Worm (Caenorhabditis elegans) whole organism, L1 larva: Measurements from ENCODE around the gene twk-16.

Experiments used
- C04F5.9 ChIP-seq: sonication (generic microtip); optimal IDR thresholded peaks from 2 replicates; lab custom pipeline; 2016; ENCODE audit warnings: missing genetic modification characterization, missing compliant biosample characterization
- C16A3.4 ChIP-seq: fragments of 150-350 bp; optimal IDR thresholded peaks from 2 replicates; lab custom pipeline; 2014; ENCODE audit warnings: missing biosample characterization, missing genetic modification characterization
- C34B4.2 ChIP-seq: sonication (generic microtip); optimal IDR thresholded peaks from 2 replicates; lab custom pipeline; 2017; ENCODE audit warnings: mild to moderate bottlenecking, missing genetic modification characterization, missing compliant biosample characterization
- F16B12.6 ChIP-seq: fragments of 150-350 bp; optimal IDR thresholded peaks from 2 replicates; lab custom pipeline; 2014; ENCODE audit warnings: missing biosample characterization, missing genetic modification characterization
- Y116A8C.19 ChIP-seq: sonication (generic microtip); optimal IDR thresholded peaks from 2 replicates; lab custom pipeline; 2016; ENCODE audit warnings: missing compliant biosample characterization, missing genetic modification characterization, borderline replicate concordance
- alr-1 ChIP-seq: fragments of 200-800 bp; sonication (Bioruptor generic); optimal IDR thresholded peaks from 2 replicates; lab custom pipeline; 2018; ENCODE audit warnings: borderline replicate concordance, mild to moderate bottlenecking, missing genetic modification characterization, missing compliant biosample characterization
- aly-2 ChIP-seq: fragments of 150-350 bp; optimal IDR thresholded peaks from 2 replicates; lab custom pipeline; 2014; ENCODE audit warnings: missing biosample characterization, missing genetic modification characterization
- blmp-1 ChIP-seq: fragments of 150-350 bp; optimal IDR thresholded peaks from 2 replicates; lab custom pipeline; 2014; ENCODE audit warnings: missing biosample characterization, missing genetic modification characterization
- ceh-8 ChIP-seq: fragments of 200-800 bp; sonication (Bioruptor generic); optimal IDR thresholded peaks from 2 replicates; lab custom pipeline; 2018; ENCODE audit warnings: mild to moderate bottlenecking, missing genetic modification characterization, moderate library complexity, missing compliant biosample characterization
- ceh-88 ChIP-seq: fragments of 200-800 bp; sonication (Bioruptor generic); IDR thresholded peaks from 2 replicates; pipeline ENCODE4 v1.3.6; 2022; ENCODE audit warnings: missing genetic modification characterization, missing compliant biosample characterization
- ceh-90 ChIP-seq: sonication (generic microtip); optimal IDR thresholded peaks from 2 replicates; lab custom pipeline; 2016; ENCODE audit warnings: missing genetic modification characterization, missing compliant biosample characterization
- ces-1 ChIP-seq: fragments of 150-350 bp; optimal IDR thresholded peaks from 2 replicates; lab custom pipeline; 2014; ENCODE audit warnings: missing biosample characterization, missing genetic modification reagents, missing genetic modification characterization
- dpl-1 ChIP-seq, 3 experiments: fragments of 150-350 bp in 2 of 3; sonication (generic microtip) in 1 of 3; optimal IDR thresholded peaks; 2 replicates each; lab custom pipeline; 2014 to 2017; ENCODE audit warnings: missing biosample characterization in 3 of 3, missing genetic modification characterization in 3 of 3, missing genetic modification reagents in 3 of 3
- efl-1 ChIP-seq, 4 experiments: fragments of 150-350 bp; optimal IDR thresholded peaks in 3 of 4; peaks in 1 of 4; 1 replicate in 1 of 4; 2 replicates in 3 of 4; lab custom pipeline; 2014; ENCODE audit warnings: missing biosample characterization in 2 of 4, missing genetic modification characterization in 2 of 4, missing genetic modification reagents in 2 of 4
- efl-3 ChIP-seq: fragments of 200-800 bp; sonication (Bioruptor generic); optimal IDR thresholded peaks from 2 replicates; lab custom pipeline; 2018; ENCODE audit warnings: mild to moderate bottlenecking, missing genetic modification characterization, missing compliant biosample characterization
- egl-13 ChIP-seq: sonication (generic microtip); optimal IDR thresholded peaks from 2 replicates; lab custom pipeline; 2016; ENCODE audit warnings: missing genotype, missing genetic modification reagents, missing genetic modification characterization, missing compliant biosample characterization
- elt-3 ChIP-seq, 6 experiments: fragments of 150-350 bp in 1 of 6; sonication (generic microtip); optimal IDR thresholded peaks; 2 replicates each; lab custom pipeline; 2017 to 2018; ENCODE audit warnings: missing biosample characterization in 6 of 6, missing genetic modification characterization in 6 of 6, inconsistent platforms in 1 of 6
- fkh-4 ChIP-seq: sonication (generic microtip); optimal IDR thresholded peaks from 2 replicates; lab custom pipeline; 2016; ENCODE audit warnings: missing compliant biosample characterization, missing genetic modification characterization, borderline replicate concordance
- fkh-8 ChIP-seq: sonication (generic microtip); optimal IDR thresholded peaks from 2 replicates; lab custom pipeline; 2016; ENCODE audit warnings: mild to moderate bottlenecking, missing genetic modification characterization, missing compliant biosample characterization
- fos-1 ChIP-seq: fragments of 150-350 bp; optimal IDR thresholded peaks from 2 replicates; lab custom pipeline; 2014; ENCODE audit warnings: missing biosample characterization, missing genetic modification characterization
- grh-1 ChIP-seq: fragments of 200-800 bp; sonication (Bioruptor generic); IDR thresholded peaks from 2 replicates; pipeline ENCODE4 v1.3.6; 2022; ENCODE audit warnings: missing genetic modification reagents, missing genetic modification characterization, missing compliant biosample characterization
- hlh-17 ChIP-seq: fragments of 200-800 bp; sonication (Bioruptor generic); optimal IDR thresholded peaks from 2 replicates; lab custom pipeline; 2018; ENCODE audit warnings: missing genetic modification characterization, mild to moderate bottlenecking, missing compliant biosample characterization, moderate library complexity, borderline replicate concordance
- hlh-4 ChIP-seq: sonication (generic microtip); optimal IDR thresholded peaks from 2 replicates; lab custom pipeline; 2016; ENCODE audit warnings: mild to moderate bottlenecking, missing genetic modification characterization, missing compliant biosample characterization
- isw-1 ChIP-seq: fragments of 200-800 bp; sonication (Bioruptor generic); IDR thresholded peaks from 2 replicates; pipeline ENCODE4 v1.3.6; 2022; ENCODE audit warnings: missing genetic modification characterization, missing compliant biosample characterization
- jun-1 ChIP-seq: fragments of 150-350 bp; optimal IDR thresholded peaks from 2 replicates; lab custom pipeline; 2014; ENCODE audit warnings: missing biosample characterization, missing genetic modification reagents, missing genetic modification characterization
- lin-14 ChIP-seq: fragments of 200-800 bp; sonication (Bioruptor generic); optimal IDR thresholded peaks from 2 replicates; lab custom pipeline; 2018; ENCODE audit warnings: mild to moderate bottlenecking, missing genetic modification characterization, moderate library complexity, missing compliant biosample characterization
- lin-15B ChIP-seq: fragments of 150-350 bp; sonication (generic microtip); optimal IDR thresholded peaks from 3 replicates; lab custom pipeline; 2014; ENCODE audit warnings: missing biosample characterization, missing genetic modification characterization
- lin-39 ChIP-seq: fragments of 150-350 bp; optimal IDR thresholded peaks from 2 replicates; lab custom pipeline; 2014; ENCODE audit warnings: missing biosample characterization, missing genetic modification reagents, missing genetic modification characterization
- lsy-2 ChIP-seq, 2 experiments: fragments of 150-350 bp; optimal IDR thresholded peaks; 2 replicates each; lab custom pipeline; 2014; ENCODE audit warnings: missing biosample characterization in 2 of 2, missing genetic modification characterization in 2 of 2
- mab-9 ChIP-seq: fragments of 200-800 bp; sonication (Bioruptor generic); IDR thresholded peaks from 2 replicates; pipeline ENCODE4 v1.3.6; 2022; ENCODE audit warnings: missing genetic modification reagents, missing genetic modification characterization, missing compliant biosample characterization
- mdl-1 ChIP-seq, 2 experiments: fragments of 150-350 bp; optimal IDR thresholded peaks; 2 replicates each; lab custom pipeline; 2014 to 2017; ENCODE audit warnings: missing biosample characterization in 2 of 2, missing genetic modification characterization in 2 of 2, inconsistent platforms in 1 of 2
- mef-2 ChIP-seq: fragments of 150-350 bp; optimal IDR thresholded peaks from 2 replicates; lab custom pipeline; 2014; ENCODE audit warnings: missing biosample characterization, missing genetic modification characterization
- nhr-71 ChIP-seq: sonication (generic microtip); optimal IDR thresholded peaks from 2 replicates; lab custom pipeline; 2016; ENCODE audit warnings: mild to moderate bottlenecking, missing genetic modification characterization, moderate library complexity, missing compliant biosample characterization
- nhr-77 ChIP-seq: fragments of 150-350 bp; optimal IDR thresholded peaks from 2 replicates; lab custom pipeline; 2014; ENCODE audit warnings: missing biosample characterization, missing genetic modification characterization
- nhr-90 ChIP-seq: sonication (generic microtip); optimal IDR thresholded peaks from 2 replicates; lab custom pipeline; 2016; ENCODE audit warnings: mild to moderate bottlenecking, missing genetic modification characterization, missing compliant biosample characterization; ENCODE audit not compliant: poor library complexity
- pax-3 ChIP-seq: fragments of 200-800 bp; sonication (Bioruptor generic); optimal IDR thresholded peaks from 2 replicates; lab custom pipeline; 2018; ENCODE audit warnings: mild to moderate bottlenecking, missing genetic modification characterization, moderate library complexity, missing compliant biosample characterization
- rnt-1 ChIP-seq: sonication (generic microtip); optimal IDR thresholded peaks from 2 replicates; lab custom pipeline; 2016; ENCODE audit warnings: mild to moderate bottlenecking, missing genetic modification characterization, moderate library complexity, missing compliant biosample characterization
- skn-1 ChIP-seq: fragments of 150-350 bp; optimal IDR thresholded peaks from 2 replicates; lab custom pipeline; 2014; ENCODE audit warnings: missing biosample characterization, missing genetic modification characterization
- snu-23 ChIP-seq: sonication (generic microtip); optimal IDR thresholded peaks from 2 replicates; lab custom pipeline; 2016; ENCODE audit warnings: missing genetic modification characterization, missing compliant biosample characterization
- sox-4 ChIP-seq: sonication (generic microtip); optimal IDR thresholded peaks from 2 replicates; lab custom pipeline; 2016; ENCODE audit warnings: missing genetic modification characterization, missing compliant biosample characterization
- sptf-1 ChIP-seq: fragments of 150-350 bp; optimal IDR thresholded peaks from 2 replicates; lab custom pipeline; 2014; ENCODE audit warnings: missing biosample characterization, missing genetic modification characterization
- tbx-2 ChIP-seq: sonication (generic microtip); optimal IDR thresholded peaks from 2 replicates; lab custom pipeline; 2016; ENCODE audit warnings: missing genetic modification characterization, missing compliant biosample characterization
- tlp-1 ChIP-seq: fragments of 150-350 bp; optimal IDR thresholded peaks from 2 replicates; lab custom pipeline; 2014; ENCODE audit warnings: missing biosample characterization, missing genetic modification characterization
- unc-30 ChIP-seq: sonication (generic microtip); optimal IDR thresholded peaks from 2 replicates; lab custom pipeline; 2017; ENCODE audit warnings: missing biosample characterization, missing genetic modification characterization
- unc-62 ChIP-seq: fragments of 150-350 bp; optimal IDR thresholded peaks from 2 replicates; lab custom pipeline; 2014; ENCODE audit warnings: missing biosample characterization, missing genetic modification reagents, missing genetic modification characterization
- unc-98 ChIP-seq: fragments of 200-800 bp; sonication (Bioruptor generic); IDR thresholded peaks from 2 replicates; pipeline ENCODE4 v1.3.6; 2022; ENCODE audit warnings: missing genetic modification characterization, missing compliant biosample characterization
- vab-15 ChIP-seq: sonication (generic microtip); optimal IDR thresholded peaks from 2 replicates; lab custom pipeline; 2017; ENCODE audit warnings: missing genotype, mild to moderate bottlenecking, missing genetic modification characterization, missing compliant biosample characterization
- xbp-1 ChIP-seq: sonication (generic microtip); optimal IDR thresholded peaks from 2 replicates; lab custom pipeline; 2016; ENCODE audit warnings: missing genetic modification characterization, missing compliant biosample characterization
- ztf-4 ChIP-seq: fragments of 150-350 bp; optimal IDR thresholded peaks from 2 replicates; lab custom pipeline; 2014; ENCODE audit warnings: missing biosample characterization, missing genetic modification characterization

Gene twk-16

DNA sequence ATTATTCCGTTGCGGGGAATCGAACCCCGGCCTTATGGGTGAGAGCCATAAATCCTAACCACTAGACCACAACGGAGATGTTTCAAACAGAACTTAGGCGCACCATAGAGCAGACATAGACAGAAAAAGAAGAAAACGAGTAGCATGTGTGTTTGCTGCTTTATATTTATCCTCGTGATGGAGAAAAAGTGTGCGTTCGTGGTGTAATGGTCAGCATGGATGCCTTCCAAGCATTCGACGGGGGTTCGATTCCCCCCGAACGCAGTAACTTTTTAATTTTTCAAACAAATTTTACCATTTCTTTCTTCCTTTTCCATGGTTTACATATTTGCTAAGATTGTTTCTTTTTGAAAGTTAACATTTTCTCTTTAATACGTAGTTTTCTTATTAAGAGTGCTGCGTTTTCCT is 44.9 kb upstream of the twk-16 start (continued):
- TF ChIP-seq ztf-4 (tag; lab: Kevin White, UChicago): peak; percentile 83
- peak; percentile 10 to 49 (median 46) for TF ChIP-seq dpl-1 (GFP tag; optimal IDR thresholded peaks at IDR 0.05; lab: Kevin White, UChicago)
- TF ChIP-seq blmp-1 (tag; lab: Kevin White, UChicago): no peak
- TF ChIP-seq efl-3 (GFP tag; lab: Kevin White, UChicago): peak; percentile 52
- TF ChIP-seq alr-1: no peak
- TF ChIP-seq tbx-2 (tag; lab: Kevin White, UChicago): peak; percentile 92
- peak in 1 of 2 experiments; percentile 75 for TF ChIP-seq mdl-1 (tag; optimal IDR thresholded peaks at IDR 0.05; lab: Kevin White, UChicago)
- peak; percentile 83 for TF ChIP-seq grh-1 (GFP tag; lab: Robert Waterston, UW)
- TF ChIP-seq C04F5.9 (tag; lab: Kevin White, UChicago): peak; percentile 59
- TF ChIP-seq jun-1 (tag; lab: Kevin White, UChicago): peak; percentile 90
- TF ChIP-seq Y116A8C.19 (tag; lab: Kevin White, UChicago): no peak
- peak; percentile 66 for TF ChIP-seq fkh-4 (tag; lab: Kevin White, UChicago)
- peak; percentile 90 for TF ChIP-seq C16A3.4 (tag; lab: Kevin White, UChicago)
- TF ChIP-seq F16B12.6 (tag; lab: Kevin White, UChicago): no peak
- TF ChIP-seq lsy-2 (tag; optimal IDR thresholded peaks at IDR 0.05; lab: Kevin White, UChicago): peak; percentile 82 to 84
- peak; percentile 96 for TF ChIP-seq ceh-8 (GFP tag; lab: Kevin White, UChicago)
- TF ChIP-seq mab-9 (GFP tag; lab: Robert Waterston, UW): peak; percentile 89
- no peak for TF ChIP-seq ces-1
- TF ChIP-seq unc-62 (GFP tag; lab: Kevin White, UChicago): no peak
- peak; percentile 87 for TF ChIP-seq lin-39 (tag; lab: Kevin White, UChicago)
- no peak for TF ChIP-seq hlh-17
- peak; percentile 98 for TF ChIP-seq snu-23 (GFP tag; lab: Kevin White, UChicago)
- TF ChIP-seq pax-3 (tag; lab: Kevin White, UChicago): peak; percentile 81
- TF ChIP-seq nhr-71 (tag; lab: Kevin White, UChicago): peak; percentile 95
- peak; percentile 79 for TF ChIP-seq skn-1 (tag; lab: Kevin White, UChicago)
- TF ChIP-seq nhr-90 (tag; lab: Kevin White, UChicago): peak; percentile 94
- TF ChIP-seq tlp-1 (tag; lab: Kevin White, UChicago): no peak
- peak; percentile 41 for TF ChIP-seq mef-2 (tag; lab: Kevin White, UChicago)
- peak; percentile 91 for TF ChIP-seq xbp-1
- TF ChIP-seq C34B4.2 (tag; lab: Kevin White, UChicago): no peak
- peak; percentile 74 for TF ChIP-seq isw-1

DNA sequence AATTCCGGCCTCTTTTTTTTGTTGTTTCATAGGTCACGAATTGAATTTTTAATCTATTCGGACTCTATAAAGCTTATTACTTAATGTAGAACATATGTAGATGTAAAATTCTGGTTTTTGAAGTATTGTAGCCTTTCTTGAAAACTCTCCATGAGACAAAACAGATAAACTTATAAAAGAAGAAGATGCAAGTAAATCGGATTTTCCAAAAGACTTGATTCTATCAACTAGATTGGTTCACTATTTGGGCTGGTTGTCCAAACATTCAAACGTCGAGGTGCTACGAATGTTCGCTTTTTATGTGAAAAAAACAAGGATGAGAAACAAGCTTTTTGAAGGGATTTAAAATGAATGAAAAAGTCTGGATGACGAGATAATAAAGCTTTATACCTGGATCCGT is 40.9 kb upstream of the twk-16 start:
- TF ChIP-seq hlh-4 (tag; lab: Kevin White, UChicago) (no peak), unc-98 (GFP tag; lab: Robert Waterston, UW) (no peak), sox-4 (tag; lab: Kevin White, UChicago) (no peak), fkh-8 (tag; lab: Kevin White, UChicago) (no peak), egl-13 (tag; lab: Kevin White, UChicago) (no peak), F16B12.6 (tag; lab: Kevin White, UChicago) (no peak), ces-1 (peak; percentile 15), lin-14 (peak; percentile 20), nhr-90 (tag; lab: Kevin White, UChicago) (no peak)

- TF ChIP-seq unc-30 (tag; lab: Kevin White, UChicago) (no peak), mab-9 (GFP tag; lab: Robert Waterston, UW) (no peak), nhr-77 (no peak), fos-1 (tag; lab: Kevin White, UChicago) (no peak), aly-2 (tag; lab: Kevin White, UChicago) (no peak), elt-3 (tag; optimal IDR thresholded peaks at IDR 0.05; lab: Kevin White, UChicago) (no peak), efl-1 (optimal IDR thresholded peaks at IDR 0.05; lab: Kevin White, UChicago) (no peak), efl-1 (GFP tag; optimal IDR thresholded peaks at IDR 0.05 in 1 of 2; lab: Kevin White, UChicago) (peak in 1 of 2 experiments; percentile 72), skn-1 (tag; lab: Kevin White, UChicago) (no peak), C16A3.4 (tag; lab: Kevin White, UChicago) (no peak), sox-4 (tag; lab: Kevin White, UChicago) (no peak), vab-15 (tag; lab: Kevin White, UChicago) (no peak), rnt-1 (tag; lab: Kevin White, UChicago) (peak; percentile 6), ceh-90 (tag; lab: Kevin White, UChicago) (no peak), ceh-88 (GFP tag; lab: Robert Waterston, UW) (no peak), jun-1 (tag; lab: Kevin White, UChicago) (no peak), Y116A8C.19 (tag; lab: Kevin White, UChicago) (no peak), lin-14 (peak; percentile 62), lin-15B (tag; lab: Kevin White, UChicago) (no peak), C34B4.2 (tag; lab: Kevin White, UChicago) (no peak), sptf-1 (tag; lab: Kevin White, UChicago) (no peak)
Observed at ce11 chrX:3040609-3041008, 40.3 kb upstream of the twk-16 start.
